Worm (Caenorhabditis elegans): ENCODE results near the gene F13H8.8.

The F13H8.8 gene

DNA sequence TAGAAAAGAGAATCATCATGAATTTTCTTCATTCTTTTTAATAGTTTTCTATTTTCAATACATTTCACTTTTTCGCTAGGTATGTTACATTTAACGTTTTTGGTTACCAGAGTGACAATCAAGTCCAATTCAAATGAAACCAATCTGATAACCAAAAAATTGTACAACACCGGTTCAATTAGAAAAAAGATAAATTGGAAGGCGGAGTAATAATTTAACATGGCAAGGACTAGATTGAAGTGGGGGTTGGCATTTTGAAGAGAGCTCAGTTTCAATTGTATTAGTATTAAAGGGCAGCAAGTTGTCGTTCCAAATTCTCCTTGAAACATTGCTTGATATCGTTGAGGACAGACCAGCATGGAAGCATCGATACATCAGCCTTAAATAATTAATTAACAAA lies 15.2 kb downstream of the F13H8.8 start:
- TF ChIP-seq crh-2 (tag; optimal IDR thresholded peaks at IDR 0.05) (no peak), unc-55 (GFP tag; optimal IDR thresholded peaks at IDR 0.05) (no peak), elt-1 (tag; optimal IDR thresholded peaks at IDR 0.05) (no peak), elt-3 (tag; optimal IDR thresholded peaks at IDR 0.05) (no peak), ama-1 (optimal IDR thresholded peaks at IDR 0.05) (no peak), lin-13 (GFP tag; optimal IDR thresholded peaks at IDR 0.05) (no peak), nhr-23 (tag; optimal IDR thresholded peaks at IDR 0.05) (no peak), nhr-10 (tag; optimal IDR thresholded peaks at IDR 0.05) (no peak), lin-39 (tag; optimal IDR thresholded peaks at IDR 0.05) (no peak), dmd-4 (tag; optimal IDR thresholded peaks at IDR 0.05) (no peak), unc-39 (tag; optimal IDR thresholded peaks at IDR 0.05) (no peak), nhr-129 (tag; optimal IDR thresholded peaks at IDR 0.05) (no peak), sma-3 (GFP tag; optimal IDR thresholded peaks at IDR 0.05) (no peak), ceh-82 (tag; optimal IDR thresholded peaks at IDR 0.05) (no peak), alr-1 (tag; optimal IDR thresholded peaks at IDR 0.05) (no peak), Y55F3AM.14 (GFP tag; optimal IDR thresholded peaks at IDR 0.05) (no peak), lin-11 (tag; optimal IDR thresholded peaks at IDR 0.05) (no peak), nhr-25 (tag; optimal IDR thresholded peaks at IDR 0.05) (no peak)

ce11 chrII:6250782-6251461 lies 17.0 kb downstream of the F13H8.8 start, which contains the start of gene phb-2:
Gene phb-2 (plus strand): TSS chrII:6251411.
- TF ChIP-seq egl-27 (tag; optimal IDR thresholded peaks at IDR 0.05) = no peak
- TF ChIP-seq nhr-21 (tag; optimal IDR thresholded peaks at IDR 0.05) = peak; percentile 68
- TF ChIP-seq ztf-4 (tag; optimal IDR thresholded peaks at IDR 0.05) = peak; percentile 72
- peak; percentile 43 for TF ChIP-seq nhr-6 (tag; optimal IDR thresholded peaks at IDR 0.05)
- TF ChIP-seq ztf-1 (GFP tag; conservative IDR thresholded peaks at IDR 0.05) = no peak
- TF ChIP-seq ztf-11 (tag; optimal IDR thresholded peaks at IDR 0.05) = no peak
- TF ChIP-seq ama-1 (optimal IDR thresholded peaks at IDR 0.05) = peak; percentile 23
- peak; percentile 84 for TF ChIP-seq C34F6.9 (tag; optimal IDR thresholded peaks at IDR 0.05)
- peak; percentile 98 for TF ChIP-seq gmeb-1 (tag; optimal IDR thresholded peaks at IDR 0.05)
- peak; percentile 65 for TF ChIP-seq F13H6.1 (tag; optimal IDR thresholded peaks at IDR 0.05)
- TF ChIP-seq snpc-4 (tag; optimal IDR thresholded peaks at IDR 0.05) = peak; percentile 3
- TF ChIP-seq nhr-10 (tag; optimal IDR thresholded peaks at IDR 0.05) = no peak
- peak; percentile 93 for TF ChIP-seq unc-55 (GFP tag; optimal IDR thresholded peaks at IDR 0.05)
- TF ChIP-seq sma-3 (GFP tag; optimal IDR thresholded peaks at IDR 0.05) = peak; percentile 66
- no peak for TF ChIP-seq mdl-1 (tag; optimal IDR thresholded peaks at IDR 0.05)
- peak; percentile 75 for TF ChIP-seq nhr-25 (tag; optimal IDR thresholded peaks at IDR 0.05)
- peak; percentile 66 to 90 for TF ChIP-seq lsy-2 (tag; optimal IDR thresholded peaks at IDR 0.05)
- peak; percentile 65 for TF ChIP-seq lin-13 (GFP tag; optimal IDR thresholded peaks at IDR 0.05)
- peak; percentile 92 for TF ChIP-seq nhr-129 (tag; optimal IDR thresholded peaks at IDR 0.05)
- peak; percentile 43 for TF ChIP-seq mab-5 (tag; optimal IDR thresholded peaks at IDR 0.05)
- TF ChIP-seq unc-39 (tag; optimal IDR thresholded peaks at IDR 0.05) = no peak
- TF ChIP-seq ceh-16 (tag; optimal IDR thresholded peaks at IDR 0.05) = no peak
- TF ChIP-seq dmd-4 (tag; optimal IDR thresholded peaks at IDR 0.05) = no peak
- peak; percentile 89 for TF ChIP-seq crh-2 (tag; optimal IDR thresholded peaks at IDR 0.05)
- TF ChIP-seq sma-9 (GFP tag; optimal IDR thresholded peaks at IDR 0.05) = peak; percentile 70
- no peak for TF ChIP-seq sma-9 (tag; optimal IDR thresholded peaks at IDR 0.05)
- TF ChIP-seq lin-11 (tag; optimal IDR thresholded peaks at IDR 0.05) = peak; percentile 74
- no peak for TF ChIP-seq sem-4 (tag; optimal IDR thresholded peaks at IDR 0.05)
- peak; percentile 11 for TF ChIP-seq ceh-82 (tag; optimal IDR thresholded peaks at IDR 0.05)
- peak; percentile 62 for TF ChIP-seq fos-1 (tag; optimal IDR thresholded peaks at IDR 0.05)

- no peak for TF ChIP-seq ztf-4 (tag; optimal IDR thresholded peaks at IDR 0.05)
- TF ChIP-seq sem-4 (tag; optimal IDR thresholded peaks at IDR 0.05) = peak; percentile 7
- TF ChIP-seq F13H6.1 (tag; optimal IDR thresholded peaks at IDR 0.05) = peak; percentile 56
- TF ChIP-seq skn-1 (tag; optimal IDR thresholded peaks at IDR 0.05) = no peak
- no peak for TF ChIP-seq ceh-82 (tag; optimal IDR thresholded peaks at IDR 0.05)
- TF ChIP-seq zag-1 (tag; optimal IDR thresholded peaks at IDR 0.05) = peak; percentile 9
- no peak for TF ChIP-seq ama-1 (optimal IDR thresholded peaks at IDR 0.05)
- TF ChIP-seq lin-39 (tag; optimal IDR thresholded peaks at IDR 0.05) = no peak
- peak; percentile 11 to 36 for TF ChIP-seq lsy-2 (tag; optimal IDR thresholded peaks at IDR 0.05)
- peak; percentile 30 for TF ChIP-seq unc-55 (GFP tag; optimal IDR thresholded peaks at IDR 0.05)
- no peak for TF ChIP-seq dmd-4 (tag; optimal IDR thresholded peaks at IDR 0.05)
- TF ChIP-seq peb-1 (tag; optimal IDR thresholded peaks at IDR 0.05) = no peak
- no peak for TF ChIP-seq mab-5 (tag; optimal IDR thresholded peaks at IDR 0.05)
- TF ChIP-seq Y55F3AM.14 (GFP tag; optimal IDR thresholded peaks at IDR 0.05) = no peak
- peak; percentile 54 for TF ChIP-seq lin-11 (tag; optimal IDR thresholded peaks at IDR 0.05)
- peak; percentile 40 for TF ChIP-seq fos-1 (tag; optimal IDR thresholded peaks at IDR 0.05)
- no peak for TF ChIP-seq nhr-77 (tag; optimal IDR thresholded peaks at IDR 0.05)
- no peak for TF ChIP-seq aly-2 (tag; optimal IDR thresholded peaks at IDR 0.05)
- TF ChIP-seq sma-9 (GFP tag; optimal IDR thresholded peaks at IDR 0.05) = peak; percentile 67
- no peak for TF ChIP-seq sma-9 (tag; optimal IDR thresholded peaks at IDR 0.05)
- TF ChIP-seq C34F6.9 (tag; optimal IDR thresholded peaks at IDR 0.05) = peak; percentile 52
- TF ChIP-seq egl-27 (tag; optimal IDR thresholded peaks at IDR 0.05) = no peak
- TF ChIP-seq crh-2 (tag; optimal IDR thresholded peaks at IDR 0.05) = peak; percentile 29
- no peak for TF ChIP-seq elt-1 (tag; optimal IDR thresholded peaks at IDR 0.05)
- no peak for TF ChIP-seq R02D3.7 (tag; optimal IDR thresholded peaks at IDR 0.05)
- no peak for TF ChIP-seq nhr-25 (tag; optimal IDR thresholded peaks at IDR 0.05)
- TF ChIP-seq nhr-129 (tag; optimal IDR thresholded peaks at IDR 0.05) = peak; percentile 85
- TF ChIP-seq mbf-1 (tag; optimal IDR thresholded peaks at IDR 0.05) = no peak
- TF ChIP-seq sma-3 (GFP tag; optimal IDR thresholded peaks at IDR 0.05) = peak; percentile 68
- peak; percentile 69 for TF ChIP-seq gmeb-1 (tag; optimal IDR thresholded peaks at IDR 0.05)
- peak; percentile 22 for TF ChIP-seq nhr-21 (tag; optimal IDR thresholded peaks at IDR 0.05)
- TF ChIP-seq nhr-23 (tag; optimal IDR thresholded peaks at IDR 0.05) = no peak
These were observed 19.4 kb downstream of the F13H8.8 start for ce11 chrII:6248503-6248902.
